Fruit fly (Drosophila melanogaster) whole organism, embryonic: ENCODE data around the gene CG7656.

Experiments used
- B-H1 ChIP-seq: fragments of 200-800 bp; sonication (Bioruptor generic); IDR thresholded peaks from 3 replicates; pipeline ENCODE4 v1.3.6; 2022; ENCODE audit warnings: missing biosample characterization, missing genetic modification characterization
- BtbVII ChIP-seq: fragments of 200-800 bp; sonication (Bioruptor generic); optimal IDR thresholded peaks from 3 replicates; lab custom pipeline; 2017; ENCODE audit warnings: missing biosample characterization, mild to moderate bottlenecking, missing genetic modification characterization
- CG11085 ChIP-seq: fragments of 200-800 bp; sonication (Bioruptor generic); IDR thresholded peaks from 2 replicates; pipeline ENCODE4 v1.3.6; 2022; ENCODE audit warnings: missing biosample characterization, missing genetic modification characterization
- CG1233 ChIP-seq: fragments of 200-800 bp; sonication (Bioruptor generic); optimal IDR thresholded peaks from 4 replicates; lab custom pipeline; 2018; ENCODE audit warnings: missing biosample characterization, mild to moderate bottlenecking, missing genetic modification characterization
- CG12391 ChIP-seq: fragments of 200-800 bp; sonication (Bioruptor generic); optimal IDR thresholded peaks from 3 replicates; lab custom pipeline; 2018; ENCODE audit warnings: missing biosample characterization, mild to moderate bottlenecking, missing genetic modification characterization, moderate library complexity
- CG12659 ChIP-seq: fragments of 200-800 bp; sonication (Bioruptor generic); optimal IDR thresholded peaks from 3 replicates; lab custom pipeline; 2017; ENCODE audit warnings: mild to moderate bottlenecking, missing biosample characterization, missing genetic modification reagents, missing genetic modification characterization
- CG13424 ChIP-seq: fragments of 200-800 bp; sonication (Bioruptor generic); optimal IDR thresholded peaks from 2 replicates; lab custom pipeline; 2019; ENCODE audit warnings: missing biosample characterization, mild to moderate bottlenecking, missing genetic modification characterization, moderate library complexity
- CG13624 ChIP-seq: fragments of 200-800 bp; sonication (Bioruptor generic); optimal IDR thresholded peaks from 2 replicates; lab custom pipeline; 2016; ENCODE audit warnings: missing biosample characterization, missing genetic modification characterization
- CG15269 ChIP-seq: fragments of 200-800 bp; sonication (Bioruptor generic); optimal IDR thresholded peaks from 2 replicates; lab custom pipeline; 2018; ENCODE audit warnings: missing biosample characterization, mild to moderate bottlenecking, missing genetic modification characterization, moderate library complexity
- CG17361 ChIP-seq: fragments of 200-800 bp; sonication (Bioruptor generic); IDR thresholded peaks from 3 replicates; pipeline ENCODE4 v1.3.6; 2022; ENCODE audit warnings: missing biosample characterization, missing genetic modification characterization
- CG17385 ChIP-seq: fragments of 200-800 bp; sonication (Bioruptor generic); optimal IDR thresholded peaks from 3 replicates; lab custom pipeline; 2018; ENCODE audit warnings: missing biosample characterization, mild to moderate bottlenecking, missing genetic modification characterization
- CG17802 ChIP-seq: fragments of 200-800 bp; sonication (Bioruptor generic); optimal IDR thresholded peaks from 2 replicates; lab custom pipeline; 2018; ENCODE audit warnings: missing biosample characterization, mild to moderate bottlenecking, missing genetic modification characterization, moderate library complexity
- CG18262 ChIP-seq: fragments of 200-800 bp; optimal IDR thresholded peaks from 3 replicates; lab custom pipeline; 2019; ENCODE audit warnings: missing biosample characterization, mild to moderate bottlenecking, missing genetic modification characterization, moderate library complexity
- CG2678 ChIP-seq: fragments of 200-800 bp; sonication (Bioruptor generic); optimal IDR thresholded peaks from 3 replicates; lab custom pipeline; 2019; ENCODE audit warnings: missing biosample characterization, mild to moderate bottlenecking, missing genetic modification characterization, moderate library complexity
- CG2712 ChIP-seq: fragments of 200-800 bp; optimal IDR thresholded peaks from 3 replicates; lab custom pipeline; 2019; ENCODE audit warnings: missing biosample characterization, mild to moderate bottlenecking, missing genetic modification characterization, moderate library complexity
- CG2889 ChIP-seq: fragments of 200-800 bp; sonication (Bioruptor generic); IDR thresholded peaks from 3 replicates; pipeline ENCODE4 v1.3.6; 2022; ENCODE audit warnings: missing biosample characterization, missing genetic modification characterization
- CG31441 ChIP-seq: fragments of 200-800 bp; sonication (Bioruptor generic); IDR thresholded peaks from 2 replicates; pipeline ENCODE4 v1.3.6; 2022; ENCODE audit warnings: missing biosample characterization, missing genetic modification characterization
- CG6791 ChIP-seq: fragments of 200-800 bp; sonication (Bioruptor generic); IDR thresholded peaks from 3 replicates; pipeline ENCODE4 v1.3.6; 2022; ENCODE audit warnings: missing biosample characterization, missing genetic modification characterization; ENCODE audit not compliant: partially characterized antibody
- CG7556 ChIP-seq: fragments of 200-800 bp; sonication (Bioruptor generic); optimal IDR thresholded peaks from 2 replicates; lab custom pipeline; 2017; ENCODE audit warnings: missing biosample characterization, mild to moderate bottlenecking, missing genetic modification characterization
- CG7839 ChIP-seq: fragments of 200-800 bp; sonication (Bioruptor generic); optimal IDR thresholded peaks from 3 replicates; lab custom pipeline; 2018; ENCODE audit warnings: missing biosample characterization, mild to moderate bottlenecking, missing genetic modification characterization, moderate library complexity
- CG8944 ChIP-seq: fragments of 200-800 bp; sonication (Bioruptor generic); optimal IDR thresholded peaks from 3 replicates; lab custom pipeline; 2016; ENCODE audit warnings: missing biosample characterization, missing genetic modification characterization
- CG9437 ChIP-seq: fragments of 200-800 bp; sonication (Bioruptor generic); optimal IDR thresholded peaks from 2 replicates; lab custom pipeline; 2018; ENCODE audit warnings: missing biosample characterization, mild to moderate bottlenecking, missing genetic modification characterization
- CG9727 ChIP-seq: fragments of 200-800 bp; sonication (Bioruptor generic); optimal IDR thresholded peaks from 3 replicates; lab custom pipeline; 2017; ENCODE audit warnings: missing biosample characterization, mild to moderate bottlenecking, missing genetic modification characterization
- CTCF ChIP-seq: fragments of 200-800 bp; sonication (Bioruptor generic); optimal IDR thresholded peaks from 2 replicates; lab custom pipeline; 2017; ENCODE audit warnings: missing biosample characterization, mild to moderate bottlenecking, missing genetic modification characterization, moderate library complexity
- CoRest ChIP-seq: fragments of 200-800 bp; sonication (Bioruptor generic); optimal IDR thresholded peaks from 3 replicates; lab custom pipeline; 2018; ENCODE audit warnings: missing biosample characterization, mild to moderate bottlenecking, missing genetic modification characterization, moderate library complexity
- Deaf1 ChIP-seq: fragments of 200-800 bp; optimal IDR thresholded peaks from 3 replicates; lab custom pipeline; 2019; ENCODE audit warnings: missing biosample characterization, mild to moderate bottlenecking, missing genetic modification characterization, moderate library complexity
- Gsc ChIP-seq: fragments of 200-800 bp; sonication (Bioruptor generic); IDR thresholded peaks from 2 replicates; pipeline ENCODE4 v1.3.6; 2022; ENCODE audit warnings: missing biosample characterization, missing genetic modification characterization
- Hr51 ChIP-seq, 2 experiments: fragments of 200-800 bp; sonication (Bioruptor generic); optimal IDR thresholded peaks; 2 replicates in 1 of 2; 3 replicates in 1 of 2; lab custom pipeline; 2016 to 2018; ENCODE audit warnings: missing biosample characterization in 2 of 2, missing genetic modification characterization in 2 of 2, mild to moderate bottlenecking in 1 of 2, moderate library complexity in 1 of 2
- MTF-1 ChIP-seq: fragments of 200-800 bp; sonication (Bioruptor generic); optimal IDR thresholded peaks from 2 replicates; lab custom pipeline; 2018; ENCODE audit warnings: missing biosample characterization, mild to moderate bottlenecking, missing genetic modification characterization, borderline replicate concordance
- Meics ChIP-seq: fragments of 200-800 bp; sonication (Bioruptor generic); optimal IDR thresholded peaks from 2 replicates; lab custom pipeline; 2017; ENCODE audit warnings: missing biosample characterization, mild to moderate bottlenecking, missing genetic modification characterization
- Nf-YC ChIP-seq: fragments of 200-800 bp; optimal IDR thresholded peaks from 3 replicates; lab custom pipeline; 2019; ENCODE audit warnings: missing biosample characterization, mild to moderate bottlenecking, missing genetic modification characterization, moderate library complexity
- Oli ChIP-seq: fragments of 200-800 bp; sonication (Bioruptor generic); optimal IDR thresholded peaks from 2 replicates; lab custom pipeline; 2018; ENCODE audit warnings: missing biosample characterization, mild to moderate bottlenecking, missing genetic modification characterization, moderate library complexity
- Poxn ChIP-seq: fragments of 200-800 bp; sonication (Bioruptor generic); IDR thresholded peaks from 2 replicates; pipeline ENCODE4 v1.3.6; 2022; ENCODE audit warnings: missing biosample characterization, missing genetic modification characterization
- Sry-β ChIP-seq: fragments of 200-800 bp; sonication (Bioruptor generic); optimal IDR thresholded peaks from 2 replicates; lab custom pipeline; 2018; ENCODE audit warnings: missing biosample characterization, mild to moderate bottlenecking, missing genetic modification characterization, moderate library complexity
- ash1 ChIP-seq: fragments of 200-800 bp; sonication (Bioruptor generic); optimal IDR thresholded peaks from 2 replicates; lab custom pipeline; 2018; ENCODE audit warnings: missing biosample characterization, mild to moderate bottlenecking, missing genetic modification characterization
- cato ChIP-seq: fragments of 200-800 bp; sonication (Bioruptor generic); optimal IDR thresholded peaks from 2 replicates; lab custom pipeline; 2016; ENCODE audit warnings: missing biosample characterization, missing genetic modification characterization, borderline replicate concordance
- croc ChIP-seq: fragments of 200-800 bp; sonication (Bioruptor generic); conservative IDR thresholded peaks from 3 replicates; pipeline ENCODE4 v1.3.6; 2022; ENCODE audit warnings: missing biosample characterization, missing genetic modification characterization
- cwo ChIP-seq: fragments of 200-800 bp; sonication (Bioruptor generic); optimal IDR thresholded peaks from 3 replicates; lab custom pipeline; 2017; ENCODE audit warnings: missing biosample characterization, missing genetic modification characterization, mild to moderate bottlenecking, moderate library complexity, missing genetic modification reagents
- dmrt11E ChIP-seq: fragments of 200-800 bp; sonication (Bioruptor generic); optimal IDR thresholded peaks from 3 replicates; lab custom pipeline; 2018; ENCODE audit warnings: missing biosample characterization, mild to moderate bottlenecking, missing genetic modification characterization, moderate library complexity
- dmrt99B ChIP-seq: fragments of 200-800 bp; sonication (Bioruptor generic); optimal IDR thresholded peaks from 2 replicates; lab custom pipeline; 2018; ENCODE audit warnings: missing biosample characterization, mild to moderate bottlenecking, missing genetic modification characterization, moderate library complexity
- fu2 ChIP-seq: fragments of 200-800 bp; sonication (Bioruptor generic); optimal IDR thresholded peaks from 2 replicates; lab custom pipeline; 2016; ENCODE audit warnings: missing biosample characterization, missing genetic modification characterization
- gce ChIP-seq: fragments of 200-800 bp; sonication (Bioruptor generic); IDR thresholded peaks from 3 replicates; pipeline ENCODE4 v1.3.6; 2022; ENCODE audit warnings: missing biosample characterization, missing genetic modification characterization
- gem ChIP-seq: fragments of 200-800 bp; sonication (Bioruptor generic); optimal IDR thresholded peaks from 2 replicates; lab custom pipeline; 2019; ENCODE audit warnings: missing biosample characterization, mild to moderate bottlenecking, missing genetic modification characterization, moderate library complexity
- grau ChIP-seq: fragments of 200-800 bp; optimal IDR thresholded peaks from 3 replicates; lab custom pipeline; 2019; ENCODE audit warnings: missing biosample characterization, mild to moderate bottlenecking, missing genetic modification characterization, moderate library complexity
- kni ChIP-seq: fragments of 200-800 bp; sonication (Bioruptor generic); optimal IDR thresholded peaks from 3 replicates; lab custom pipeline; 2017; ENCODE audit warnings: mild to moderate bottlenecking, missing biosample characterization, missing genetic modification reagents, missing genetic modification characterization
- nmo ChIP-seq: fragments of 200-800 bp; sonication (Bioruptor generic); optimal IDR thresholded peaks from 2 replicates; lab custom pipeline; 2018; ENCODE audit warnings: missing biosample characterization, mild to moderate bottlenecking, missing genetic modification characterization, moderate library complexity
- nom ChIP-seq: fragments of 200-800 bp; sonication (Bioruptor generic); optimal IDR thresholded peaks from 2 replicates; lab custom pipeline; 2017; ENCODE audit warnings: missing biosample characterization, missing genetic modification characterization, mild to moderate bottlenecking, moderate library complexity, missing genetic modification reagents
- phol ChIP-seq: fragments of 200-800 bp; sonication (Bioruptor generic); optimal IDR thresholded peaks from 3 replicates; lab custom pipeline; 2018; ENCODE audit warnings: missing biosample characterization, mild to moderate bottlenecking, missing genetic modification characterization, moderate library complexity
- trem ChIP-seq: fragments of 200-800 bp; optimal IDR thresholded peaks from 3 replicates; lab custom pipeline; 2019; ENCODE audit warnings: missing biosample characterization, mild to moderate bottlenecking, missing genetic modification characterization, moderate library complexity
- vnd ChIP-seq: fragments of 200-800 bp; sonication (Bioruptor generic); IDR thresholded peaks from 3 replicates; pipeline ENCODE4 v1.3.6; 2022; ENCODE audit warnings: missing biosample characterization, missing genetic modification characterization; ENCODE audit not compliant: partially characterized antibody

Gene CG7656

DNA sequence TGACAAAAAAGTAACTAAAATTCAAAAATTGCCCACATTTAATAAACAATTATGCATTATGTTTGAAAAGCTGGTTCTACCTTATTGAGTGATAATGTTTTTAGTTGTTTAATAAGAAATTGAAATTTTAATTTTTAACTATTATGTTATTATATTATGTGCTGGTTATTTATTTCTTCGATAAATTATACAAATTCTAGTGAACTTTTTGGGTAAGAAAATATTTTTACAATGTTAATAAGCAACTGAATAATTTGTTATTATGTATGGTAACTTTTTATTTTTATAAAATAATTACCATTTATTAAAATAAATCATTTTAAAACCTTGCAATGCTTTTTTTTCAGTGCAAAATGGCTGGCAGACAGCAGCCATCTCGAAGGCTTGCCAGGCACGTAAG, 28.5 kb upstream of the CG7656 start:
- peak; percentile 50 for TF ChIP-seq grau
- peak; percentile 32 for TF ChIP-seq CG9437
- TF ChIP-seq CG17385 (GFP tag; lab: Kevin White, UChicago): peak; percentile 1
- TF ChIP-seq CTCF (GFP tag; lab: Kevin White, UChicago): no peak
- TF ChIP-seq CG13624 (GFP tag; lab: Kevin White, UChicago): no peak
- peak; percentile 59; the same call in 1 of the 3 replicates for TF ChIP-seq CG17361 (GFP tag; lab: Robert Waterston, UW)
- peak; percentile 52 for TF ChIP-seq CG7556
- TF ChIP-seq CG17802 (tag; lab: Kevin White, UChicago): no peak
- TF ChIP-seq BtbVII: no peak
- TF ChIP-seq Poxn (GFP tag; lab: Robert Waterston, UW): no peak
- peak; percentile 17 for TF ChIP-seq CG12659 (GFP tag; lab: Kevin White, UChicago)
- no peak for TF ChIP-seq cato
- TF ChIP-seq CG2678: peak; percentile 73
- TF ChIP-seq CG1233 (GFP tag; lab: Kevin White, UChicago): peak; percentile 31
- no peak for TF ChIP-seq Sry-β
- TF ChIP-seq Nf-YC (tag; lab: Kevin White, UChicago): peak; percentile 16
- no peak for TF ChIP-seq CG8944 (GFP tag; lab: Kevin White, UChicago)
- peak in 1 of 2 experiments; percentile 44 for TF ChIP-seq Hr51 (GFP tag; optimal IDR thresholded peaks at IDR 0.05; lab: Kevin White, UChicago)
- peak; percentile 27 for TF ChIP-seq dmrt99B (tag; lab: Kevin White, UChicago)
- TF ChIP-seq CG12391 (tag; lab: Kevin White, UChicago): peak; percentile 30
- TF ChIP-seq Deaf1: no peak
- TF ChIP-seq trem (tag; lab: Kevin White, UChicago): no peak
- TF ChIP-seq gce (GFP tag; lab: Robert Waterston, UW): no peak
- TF ChIP-seq ash1 (GFP tag; lab: Kevin White, UChicago): no peak
- no peak for TF ChIP-seq nom (GFP tag; lab: Kevin White, UChicago)
- TF ChIP-seq CG7839 (tag; lab: Kevin White, UChicago): peak; percentile 44
- peak; percentile 48 for TF ChIP-seq gem (tag; lab: Kevin White, UChicago)
- no peak for TF ChIP-seq CG6791
- no peak for TF ChIP-seq fu2 (GFP tag; lab: Kevin White, UChicago)
- no peak for TF ChIP-seq kni
- TF ChIP-seq B-H1 (GFP tag; lab: Robert Waterston, UW): no peak
- peak; percentile 19 for TF ChIP-seq phol (tag; lab: Kevin White, UChicago)
- no peak for TF ChIP-seq croc (GFP tag; lab: Robert Waterston, UW)
- peak; percentile 10 for TF ChIP-seq cwo (GFP tag; lab: Kevin White, UChicago)
- TF ChIP-seq CG2889 (GFP tag; lab: Robert Waterston, UW): no peak
- no peak for TF ChIP-seq Gsc
- TF ChIP-seq Oli (tag; lab: Kevin White, UChicago): peak; percentile 6
- TF ChIP-seq CG2712: peak; percentile 25
- TF ChIP-seq CG13424 (tag; lab: Kevin White, UChicago): peak; percentile 29
- TF ChIP-seq CG18262: peak; percentile 40
- TF ChIP-seq CG11085 (GFP tag; lab: Robert Waterston, UW): no peak
- TF ChIP-seq nmo (GFP tag; lab: Kevin White, UChicago): peak; percentile 14
- TF ChIP-seq CG15269 (tag; lab: Kevin White, UChicago): peak; percentile 2
- peak; percentile 46 for TF ChIP-seq CoRest
- no peak for TF ChIP-seq MTF-1 (GFP tag; lab: Kevin White, UChicago)
- TF ChIP-seq CG31441: peak; percentile 55; the same call in 1 of the 2 replicates
- TF ChIP-seq Meics: peak; percentile 55
- peak; percentile 39 for TF ChIP-seq CG9727 (GFP tag; lab: Kevin White, UChicago)
- no peak for TF ChIP-seq dmrt11E (tag; lab: Kevin White, UChicago)
- no peak for TF ChIP-seq vnd (GFP tag; lab: Robert Waterston, UW)
